Fruit fly (Drosophila melanogaster): Measurements from ENCODE around the gene Npc2h.

Gene Npc2h

dm6 chr3R:30770069-30770633, 24.1 kb upstream of the Npc2h start (continued):
- TF ChIP-seq Xrp1 (GFP tag; IDR thresholded peaks at IDR 0.05): peak; percentile 61
- TF ChIP-seq CG18599 (GFP tag; optimal IDR thresholded peaks at IDR 0.05): no peak
- TF ChIP-seq CG30431 (GFP tag; optimal IDR thresholded peaks at IDR 0.05): peak; percentile 1
- TF ChIP-seq chif (GFP tag; optimal IDR thresholded peaks at IDR 0.05): peak in 1 of 2 experiments; percentile 7
- no peak for TF ChIP-seq CG6683 (GFP tag; optimal IDR thresholded peaks at IDR 0.05)
- TF ChIP-seq CG14710 (tag; optimal IDR thresholded peaks at IDR 0.05): peak; percentile 10
- peak; percentile 99 for TF ChIP-seq twi (tag; optimal IDR thresholded peaks at IDR 0.05)
- TF ChIP-seq Hsf (GFP tag; optimal IDR thresholded peaks at IDR 0.05): no peak
- no peak for TF ChIP-seq crol (GFP tag; IDR thresholded peaks at IDR 0.05)
- no peak for TF ChIP-seq ssp (GFP tag; IDR thresholded peaks at IDR 0.05)
- TF ChIP-seq CG10267 (tag; optimal IDR thresholded peaks at IDR 0.05): peak; percentile 0
- no peak for TF ChIP-seq lov (optimal IDR thresholded peaks at IDR 0.05)
- 0 out of 3 replicates have a peak, but pooled peaks have one; percentile 25 for TF ChIP-seq lov (GFP tag; IDR thresholded peaks at IDR 0.05)
- TF ChIP-seq CG11398 (GFP tag; optimal IDR thresholded peaks at IDR 0.05): no peak
- TF ChIP-seq zf30C (GFP tag; optimal IDR thresholded peaks at IDR 0.05): peak; percentile 93

- TF ChIP-seq CG12769 (tag; optimal IDR thresholded peaks at IDR 0.05) (peak; percentile 59), caup (GFP tag; optimal IDR thresholded peaks at IDR 0.05; ENCODE audit: severe bottlenecking) (no peak), nau (GFP tag; optimal IDR thresholded peaks at IDR 0.05) (peak; percentile 93)
These were observed 21.5 kb upstream of the Npc2h start for dm6 chr3R:30767556-30767955.

dm6 chr3R:30766922-30767504, 20.9 kb upstream of the Npc2h start:
- TF ChIP-seq cato (GFP tag; optimal IDR thresholded peaks at IDR 0.05; ENCODE audit: borderline replicate concordance): no peak
- no peak for TF ChIP-seq CG11456 (GFP tag; IDR thresholded peaks at IDR 0.05)
- TF ChIP-seq CG10147 (GFP tag; optimal IDR thresholded peaks at IDR 0.05): no peak
- no peak for TF ChIP-seq H15 (GFP tag; IDR thresholded peaks at IDR 0.05)
- TF ChIP-seq CG32532 (GFP tag; IDR thresholded peaks at IDR 0.05): no peak
- TF ChIP-seq CG12769 (tag; optimal IDR thresholded peaks at IDR 0.05): no peak
- peak; percentile 53 for TF ChIP-seq ac (GFP tag; optimal IDR thresholded peaks at IDR 0.05)
- no peak for TF ChIP-seq Bgb (GFP tag; IDR thresholded peaks at IDR 0.05; ENCODE audit: partially characterized antibody)
- TF ChIP-seq danr (GFP tag; IDR thresholded peaks at IDR 0.05): no peak
- TF ChIP-seq CG11723 (GFP tag; optimal IDR thresholded peaks at IDR 0.05): peak; percentile 10
- TF ChIP-seq CG32772 (GFP tag; IDR thresholded peaks at IDR 0.05): no peak
- TF ChIP-seq z (GFP tag; IDR thresholded peaks at IDR 0.05): no peak
- no peak for TF ChIP-seq ro (GFP tag; IDR thresholded peaks at IDR 0.05)
- no peak for TF ChIP-seq schlank (tag; optimal IDR thresholded peaks at IDR 0.05)
- TF ChIP-seq CG17359 (tag; optimal IDR thresholded peaks at IDR 0.05): peak; percentile 12
- TF ChIP-seq Hmr (GFP tag; optimal IDR thresholded peaks at IDR 0.05): no peak
- TF ChIP-seq Atf-2 (GFP tag; optimal IDR thresholded peaks at IDR 0.05): no peak
- TF ChIP-seq da (GFP tag; optimal IDR thresholded peaks at IDR 0.05): no peak
- TF ChIP-seq CG4707 (GFP tag; optimal IDR thresholded peaks at IDR 0.05): peak; percentile 39
- no peak for TF ChIP-seq ab (GFP tag; optimal IDR thresholded peaks at IDR 0.05)
- 0 out of 2 replicates have a peak, but pooled peaks have one; percentile 9 for TF ChIP-seq CG4360 (GFP tag; IDR thresholded peaks at IDR 0.05)
- TF ChIP-seq Oli (tag; optimal IDR thresholded peaks at IDR 0.05): no peak
- TF ChIP-seq CG3281 (GFP tag; optimal IDR thresholded peaks at IDR 0.05): no peak
- TF ChIP-seq jing (GFP tag; optimal IDR thresholded peaks at IDR 0.05): no peak
- TF ChIP-seq CG1603 (tag; optimal IDR thresholded peaks at IDR 0.05): peak; percentile 60
- TF ChIP-seq jigr1 (GFP tag; IDR thresholded peaks at IDR 0.05): no peak
- peak; percentile 79 for TF ChIP-seq wek (GFP tag; optimal IDR thresholded peaks at IDR 0.05)
- TF ChIP-seq Eip74EF (GFP tag; optimal IDR thresholded peaks at IDR 0.05): no peak
- no peak for TF ChIP-seq maf-S (GFP tag; optimal IDR thresholded peaks at IDR 0.05)
- no peak for TF ChIP-seq Hey (tag; optimal IDR thresholded peaks at IDR 0.05)

Data from whole organism, embryonic.